Comparison of ENCODE assay signal across 1 fruit fly cellular context in genomic region chrX:6366357-6366691, dm6.
TF ChIP-seq lines count a peak whose summit lies in the region.

No protein-coding gene starts in this region.

TF ChIP-seq in whole organism, embryonic, 481 proteins besides CTCF, POLR2A, EP300 and RAD21 (continued from another document and continues in another):
- TF ChIP-seq CG3065 (GFP tag; optimal IDR thresholded peaks at IDR 0.05; lab: Kevin White, UChicago) (peak; percentile 52), sug (tag; optimal IDR thresholded peaks at IDR 0.05; lab: Kevin White, UChicago) (peak; percentile 88), CG11093 (GFP tag; IDR thresholded peaks at IDR 0.05; lab: Robert Waterston, UW) (peak; percentile 80; the same call in 2 of the 3 replicates), ranshi (GFP tag; IDR thresholded peaks at IDR 0.05; lab: Robert Waterston, UW) (peak; percentile 89), ac (GFP tag; optimal IDR thresholded peaks at IDR 0.05; lab: Kevin White, UChicago) (no peak), Dp (GFP tag; optimal IDR thresholded peaks at IDR 0.05; lab: Kevin White, UChicago) (no peak), CG3995 (GFP tag; optimal IDR thresholded peaks at IDR 0.05; lab: Kevin White, UChicago) (peak; percentile 47), salm (tag; optimal IDR thresholded peaks at IDR 0.05; lab: Kevin White, UChicago) (peak; percentile 29), unpg (GFP tag; optimal IDR thresholded peaks at IDR 0.05; lab: Kevin White, UChicago) (peak; percentile 85), CG2202 (tag; optimal IDR thresholded peaks at IDR 0.05; lab: Kevin White, UChicago) (no peak), CG34224 (GFP tag; IDR thresholded peaks at IDR 0.05; lab: Robert Waterston, UW; ENCODE audit: partially characterized antibody) (no peak), CG9215 (GFP tag; IDR thresholded peaks at IDR 0.05; lab: Robert Waterston, UW) (peak; percentile 80), lov (optimal IDR thresholded peaks at IDR 0.05; lab: Kevin White, UChicago) (no peak), lov (GFP tag; IDR thresholded peaks at IDR 0.05; lab: Robert Waterston, UW) (peak; percentile 73; the same call in 1 of the 3 replicates), Hsf (GFP tag; optimal IDR thresholded peaks at IDR 0.05; lab: Kevin White, UChicago) (peak; percentile 89), tup (GFP tag; optimal IDR thresholded peaks at IDR 0.05; lab: Kevin White, UChicago) (peak; percentile 41), CG11723 (GFP tag; optimal IDR thresholded peaks at IDR 0.05; lab: Kevin White, UChicago) (peak; percentile 59), so (GFP tag; IDR thresholded peaks at IDR 0.05; lab: Robert Waterston, UW) (peak; percentile 87), Doc3 (GFP tag; IDR thresholded peaks at IDR 0.05; lab: Robert Waterston, UW; ENCODE audit: partially characterized antibody) (no peak), gfzf (GFP tag; optimal IDR thresholded peaks at IDR 0.05; lab: Kevin White, UChicago) (no peak), otp (GFP tag; IDR thresholded peaks at IDR 0.05; lab: Robert Waterston, UW) (peak; percentile 76), ftz-f1 (GFP tag; optimal IDR thresholded peaks at IDR 0.05; lab: Kevin White, UChicago) (no peak), PHDP (tag; optimal IDR thresholded peaks at IDR 0.05; lab: Kevin White, UChicago) (peak; percentile 89), CG10543 (GFP tag; optimal IDR thresholded peaks at IDR 0.05; lab: Kevin White, UChicago) (peak; percentile 91), stwl (tag; optimal IDR thresholded peaks at IDR 0.05; lab: Kevin White, UChicago) (no peak), MBD-R2 (GFP tag; IDR thresholded peaks at IDR 0.05; lab: Robert Waterston, UW) (peak; percentile 76; the same call in 1 of the 2 replicates), odd (GFP tag; optimal IDR thresholded peaks at IDR 0.05; lab: Kevin White, UChicago) (peak; percentile 70), Trl (optimal IDR thresholded peaks at IDR 0.05; lab: Kevin White, UChicago) (no peak), Trl (GFP tag; optimal IDR thresholded peaks at IDR 0.05; lab: Kevin White, UChicago) (peak; percentile 83), CG1024 (GFP tag; IDR thresholded peaks at IDR 0.05; lab: Robert Waterston, UW) (peak; percentile 78), Sry-δ (GFP tag; optimal IDR thresholded peaks at IDR 0.05; lab: Kevin White, UChicago) (peak; percentile 37), dmrt11E (tag; optimal IDR thresholded peaks at IDR 0.05; lab: Kevin White, UChicago) (peak; percentile 22), ERR (GFP tag; optimal IDR thresholded peaks at IDR 0.05; lab: Kevin White, UChicago) (peak; percentile 85), sqz (GFP tag; optimal IDR thresholded peaks at IDR 0.05; lab: Kevin White, UChicago) (no peak), CG10979 (tag; optimal IDR thresholded peaks at IDR 0.05; lab: Kevin White, UChicago) (peak; percentile 56), tll (GFP tag; optimal IDR thresholded peaks at IDR 0.05; lab: Kevin White, UChicago) (no peak), Xbp1 (GFP tag; optimal IDR thresholded peaks at IDR 0.05; lab: Kevin White, UChicago) (peak; percentile 87), eve (GFP tag; optimal IDR thresholded peaks at IDR 0.05; lab: Kevin White, UChicago) (no peak), jing (GFP tag; optimal IDR thresholded peaks at IDR 0.05; lab: Kevin White, UChicago) (peak; percentile 70), CkIIα-i1 (GFP tag; IDR thresholded peaks at IDR 0.05; lab: Robert Waterston, UW) (0 out of 2 replicates have a peak, but pooled peaks have one; percentile 42), Hmx (GFP tag; optimal IDR thresholded peaks at IDR 0.05; lab: Kevin White, UChicago) (peak; percentile 64), CG18011 (GFP tag; optimal IDR thresholded peaks at IDR 0.05; lab: Kevin White, UChicago) (peak; percentile 60), Ada2b (GFP tag; IDR thresholded peaks at IDR 0.05; lab: Robert Waterston, UW) (peak; percentile 88), dati (GFP tag; IDR thresholded peaks at IDR 0.05; lab: Robert Waterston, UW) (peak; percentile 74), NfI (GFP tag; optimal IDR thresholded peaks at IDR 0.05; lab: Kevin White, UChicago) (peak; percentile 92), CG15696 (tag; optimal IDR thresholded peaks at IDR 0.05; lab: Kevin White, UChicago) (peak; percentile 51), CG14860 (GFP tag; IDR thresholded peaks at IDR 0.05; lab: Robert Waterston, UW; ENCODE audit: partially characterized antibody) (no peak), CG16815 (GFP tag; optimal IDR thresholded peaks at IDR 0.05; lab: Kevin White, UChicago) (peak; percentile 71), kay (GFP tag; optimal IDR thresholded peaks at IDR 0.05; lab: Kevin White, UChicago) (peak; percentile 81), CG11398 (GFP tag; optimal IDR thresholded peaks at IDR 0.05; lab: Kevin White, UChicago) (peak; percentile 69), CG9797 (GFP tag; optimal IDR thresholded peaks at IDR 0.05; lab: Kevin White, UChicago) (no peak), Ravus (GFP tag; IDR thresholded peaks at IDR 0.05; lab: Robert Waterston, UW) (peak; percentile 77), CG2678 (tag; optimal IDR thresholded peaks at IDR 0.05; lab: Kevin White, UChicago) (peak; percentile 90), sens-2 (GFP tag; IDR thresholded peaks at IDR 0.05; lab: Robert Waterston, UW) (peak; percentile 66), Bdp1 (GFP tag; optimal IDR thresholded peaks at IDR 0.05; lab: Kevin White, UChicago) (peak; percentile 59), CG10267 (tag; optimal IDR thresholded peaks at IDR 0.05; lab: Kevin White, UChicago) (peak; percentile 51), Hand (GFP tag; optimal IDR thresholded peaks at IDR 0.05; lab: Kevin White, UChicago) (peak; percentile 83), jumu (GFP tag; optimal IDR thresholded peaks at IDR 0.05; lab: Kevin White, UChicago) (peak; percentile 75), ind (GFP tag; optimal IDR thresholded peaks at IDR 0.05; lab: Kevin White, UChicago) (peak; percentile 88), C15 (GFP tag; IDR thresholded peaks at IDR 0.05; lab: Robert Waterston, UW) (peak; percentile 76), hkb (optimal IDR thresholded peaks at IDR 0.05; lab: Kevin White, UChicago) (no peak), hkb (GFP tag; IDR thresholded peaks at IDR 0.05; lab: Robert Waterston, UW) (peak; percentile 89), scrt (GFP tag; optimal IDR thresholded peaks at IDR 0.05; lab: Kevin White, UChicago) (peak; percentile 70), CG14667 (GFP tag; IDR thresholded peaks at IDR 0.05; lab: Robert Waterston, UW) (peak; percentile 88), seq (GFP tag; IDR thresholded peaks at IDR 0.05; lab: Robert Waterston, UW) (peak; percentile 85), HmgZ (tag; optimal IDR thresholded peaks at IDR 0.05; lab: Kevin White, UChicago) (peak; percentile 93), ab (GFP tag; optimal IDR thresholded peaks at IDR 0.05; lab: Kevin White, UChicago) (peak; percentile 65), CG2120 (GFP tag; optimal IDR thresholded peaks at IDR 0.05; lab: Kevin White, UChicago) (peak; percentile 94), CG43689 (GFP tag; IDR thresholded peaks at IDR 0.05; lab: Robert Waterston, UW) (peak; percentile 78), CG4404 (GFP tag; IDR thresholded peaks at IDR 0.05; lab: Robert Waterston, UW) (peak; percentile 72), BEAF-32 (GFP tag; optimal IDR thresholded peaks at IDR 0.05; lab: Kevin White, UChicago) (no peak), CG31224 (GFP tag; IDR thresholded peaks at IDR 0.05; lab: Robert Waterston, UW) (peak; percentile 78), repo (GFP tag; optimal IDR thresholded peaks at IDR 0.05; lab: Kevin White, UChicago) (peak; percentile 57), Antp (GFP tag; optimal IDR thresholded peaks at IDR 0.05; lab: Kevin White, UChicago) (peak; percentile 89), Atf-2 (GFP tag; optimal IDR thresholded peaks at IDR 0.05; lab: Kevin White, UChicago) (peak; percentile 66), CG17802 (tag; optimal IDR thresholded peaks at IDR 0.05; lab: Kevin White, UChicago) (peak; percentile 36), Awh (GFP tag; IDR thresholded peaks at IDR 0.05; lab: Robert Waterston, UW) (peak; percentile 79), dm (GFP tag; optimal IDR thresholded peaks at IDR 0.05; lab: Kevin White, UChicago) (peak; percentile 75), lmd (GFP tag; IDR thresholded peaks at IDR 0.05; lab: Robert Waterston, UW) (peak; percentile 91), pnt (GFP tag; optimal IDR thresholded peaks at IDR 0.05; lab: Kevin White, UChicago) (peak; percentile 79), CG15269 (tag; optimal IDR thresholded peaks at IDR 0.05; lab: Kevin White, UChicago) (peak; percentile 92), CG5180 (GFP tag; optimal IDR thresholded peaks at IDR 0.05; lab: Kevin White, UChicago) (peak; percentile 50), unc-4 (GFP tag; IDR thresholded peaks at IDR 0.05; lab: Robert Waterston, UW; ENCODE audit: partially characterized antibody) (no peak), CG9437 (GFP tag; optimal IDR thresholded peaks at IDR 0.05; lab: Kevin White, UChicago) (peak; percentile 41), CG6791 (GFP tag; IDR thresholded peaks at IDR 0.05; lab: Robert Waterston, UW; ENCODE audit: partially characterized antibody) (no peak), bsh (GFP tag; optimal IDR thresholded peaks at IDR 0.05; lab: Kevin White, UChicago) (peak; percentile 51 to 71), CG11247 (GFP tag; IDR thresholded peaks at IDR 0.05; lab: Robert Waterston, UW) (peak; percentile 88), CG18476 (GFP tag; optimal IDR thresholded peaks at IDR 0.05; lab: Kevin White, UChicago) (peak; percentile 44), zf30C (GFP tag; optimal IDR thresholded peaks at IDR 0.05; lab: Kevin White, UChicago) (no peak), Hr3 (GFP tag; optimal IDR thresholded peaks at IDR 0.05; lab: Kevin White, UChicago) (peak; percentile 59), crol (GFP tag; IDR thresholded peaks at IDR 0.05; lab: Robert Waterston, UW) (no peak), Ets65A (GFP tag; lab: Kevin White, UChicago) (peak; percentile 94), her (GFP tag; optimal IDR thresholded peaks at IDR 0.05; lab: Kevin White, UChicago) (peak; percentile 88), caup (GFP tag; optimal IDR thresholded peaks at IDR 0.05; lab: Kevin White, UChicago; ENCODE audit: severe bottlenecking) (peak; percentile 89), YL-1 (GFP tag; optimal IDR thresholded peaks at IDR 0.05; lab: Kevin White, UChicago) (peak; percentile 14), btn (GFP tag; optimal IDR thresholded peaks at IDR 0.05; lab: Kevin White, UChicago) (peak; percentile 61), cwo (GFP tag; optimal IDR thresholded peaks at IDR 0.05; lab: Kevin White, UChicago) (peak; percentile 81), kah (GFP tag; optimal IDR thresholded peaks at IDR 0.05; lab: Kevin White, UChicago) (peak; percentile 54), HHEX (GFP tag; optimal IDR thresholded peaks at IDR 0.05; lab: Kevin White, UChicago) (peak; percentile 81), Lim3 (GFP tag; IDR thresholded peaks at IDR 0.05; lab: Robert Waterston, UW) (0 out of 2 replicates have a peak, but pooled peaks have one; percentile 37), CG18619 (GFP tag; optimal IDR thresholded peaks at IDR 0.05; lab: Kevin White, UChicago) (peak; percentile 82), CG5245 (GFP tag; optimal IDR thresholded peaks at IDR 0.05; lab: Kevin White, UChicago) (peak; percentile 72), vvl (GFP tag; IDR thresholded peaks at IDR 0.05; lab: Robert Waterston, UW) (peak; percentile 95), CG31388 (GFP tag; optimal IDR thresholded peaks at IDR 0.05; lab: Kevin White, UChicago) (peak; percentile 14), CG17912 (GFP tag; optimal IDR thresholded peaks at IDR 0.05; lab: Kevin White, UChicago) (no peak), luna (GFP tag; optimal IDR thresholded peaks at IDR 0.05; lab: Kevin White, UChicago) (peak; percentile 67), gro (GFP tag; optimal IDR thresholded peaks at IDR 0.05; lab: Kevin White, UChicago) (peak; percentile 92), CG17361 (GFP tag; IDR thresholded peaks at IDR 0.05; lab: Robert Waterston, UW) (peak; percentile 68; the same call in 2 of the 3 replicates), HLH4C (GFP tag; IDR thresholded peaks at IDR 0.05; lab: Robert Waterston, UW; ENCODE audit: partially characterized antibody) (no peak), CG4707 (GFP tag; optimal IDR thresholded peaks at IDR 0.05; lab: Kevin White, UChicago) (peak; percentile 42), CG2889 (GFP tag; IDR thresholded peaks at IDR 0.05; lab: Robert Waterston, UW) (peak; percentile 88), CG31365 (tag; optimal IDR thresholded peaks at IDR 0.05; lab: Kevin White, UChicago) (peak; percentile 59), Nf-YB (GFP tag; optimal IDR thresholded peaks at IDR 0.05; lab: Kevin White, UChicago) (peak; percentile 54), aop (GFP tag; IDR thresholded peaks at IDR 0.05; lab: Robert Waterston, UW) (peak; percentile 69), CG13894 (tag; optimal IDR thresholded peaks at IDR 0.05; lab: Kevin White, UChicago) (peak; percentile 87), ash1 (GFP tag; optimal IDR thresholded peaks at IDR 0.05; lab: Kevin White, UChicago) (peak; percentile 69), CG15601 (tag; optimal IDR thresholded peaks at IDR 0.05; lab: Kevin White, UChicago) (peak; percentile 4), CG9727 (GFP tag; optimal IDR thresholded peaks at IDR 0.05; lab: Kevin White, UChicago) (peak; percentile 80), sr (GFP tag; IDR thresholded peaks at IDR 0.05; lab: Robert Waterston, UW) (peak; percentile 65; the same call in 2 of the 3 replicates), CG1602 (GFP tag; optimal IDR thresholded peaks at IDR 0.05; lab: Kevin White, UChicago) (peak; percentile 65), CG9609 (GFP tag; optimal IDR thresholded peaks at IDR 0.05; lab: Kevin White, UChicago) (peak; percentile 78), CG1529 (GFP tag; optimal IDR thresholded peaks at IDR 0.05; lab: Kevin White, UChicago) (peak; percentile 34), CG32767 (GFP tag; IDR thresholded peaks at IDR 0.05; lab: Robert Waterston, UW) (peak; percentile 82), ato (GFP tag; IDR thresholded peaks at IDR 0.05; lab: Robert Waterston, UW; ENCODE audit: partially characterized antibody) (no peak), schlank (tag; optimal IDR thresholded peaks at IDR 0.05; lab: Kevin White, UChicago) (peak; percentile 89), Dfd (GFP tag; optimal IDR thresholded peaks at IDR 0.05; lab: Kevin White, UChicago) (no peak), Jarid2 (GFP tag; optimal IDR thresholded peaks at IDR 0.05; lab: Kevin White, UChicago) (no peak), bbx (GFP tag; IDR thresholded peaks at IDR 0.05; lab: Robert Waterston, UW; ENCODE audit: partially characterized antibody) (no peak), vfl (GFP tag; optimal IDR thresholded peaks at IDR 0.05; lab: Kevin White, UChicago) (peak; percentile 81), Meics (GFP tag; optimal IDR thresholded peaks at IDR 0.05; lab: Kevin White, UChicago) (peak; percentile 89), cato (GFP tag; optimal IDR thresholded peaks at IDR 0.05; lab: Kevin White, UChicago; ENCODE audit: borderline replicate concordance) (no peak)
